Worm (Caenorhabditis elegans): ENCODE results near the gene str-150.

ce11 chrV:16536701-16537100 lies 46.4 kb upstream of the str-150 start, which contains the start of gene Y32B12B.1:
- TF ChIP-seq mdl-1 (tag; optimal IDR thresholded peaks at IDR 0.05) (no peak), lsy-2 (tag; optimal IDR thresholded peaks at IDR 0.05) (no peak), cey-2 (tag; optimal IDR thresholded peaks at IDR 0.05; ENCODE audit: borderline replicate concordance, insufficient read depth) (no peak), ceh-28 (tag; optimal IDR thresholded peaks at IDR 0.05) (no peak), snpc-4 (tag; optimal IDR thresholded peaks at IDR 0.05) (no peak), nhr-237 (tag; optimal IDR thresholded peaks at IDR 0.05) (no peak), fkh-10 (GFP tag; optimal IDR thresholded peaks at IDR 0.05) (no peak), ctbp-1 (GFP tag; IDR thresholded peaks at IDR 0.05) (no peak), madf-9 (GFP tag; conservative IDR thresholded peaks at IDR 0.05) (no peak)

All from whole organism, L4 larva.